Worm (Caenorhabditis elegans): ENCODE measurements around the gene Y94H6A.5.

DNA sequence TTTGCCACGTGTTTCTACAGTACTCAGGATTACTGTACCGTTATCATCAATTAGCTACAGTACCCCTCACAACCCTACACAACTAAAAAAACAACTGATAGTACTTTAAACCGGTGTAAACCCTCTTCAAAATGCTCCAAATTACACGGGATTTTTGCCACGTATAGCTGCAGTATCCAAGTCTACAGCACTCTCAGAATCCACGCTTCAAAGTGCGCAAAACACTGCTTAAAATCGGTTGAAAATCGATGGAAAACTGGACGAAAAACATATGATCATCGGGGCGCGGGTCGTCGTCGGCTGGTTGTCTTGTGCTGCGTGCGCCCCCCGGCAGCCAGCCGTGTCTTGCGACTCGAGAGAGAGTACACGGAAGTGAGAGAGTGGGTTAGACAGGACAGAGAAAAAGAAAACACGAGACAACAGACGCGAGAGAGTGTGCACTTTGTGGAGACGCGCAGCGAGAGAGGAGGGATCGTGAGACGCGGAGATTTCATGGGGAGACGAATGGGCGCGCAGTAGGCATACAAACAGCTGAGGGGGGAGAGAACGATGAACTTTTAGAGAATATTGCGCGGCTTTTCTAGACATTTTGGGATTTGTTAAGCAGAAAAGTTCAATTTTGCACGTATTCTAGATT is 4.7 kb upstream of the Y94H6A.5 start:
- no peak for TF ChIP-seq pes-1 (GFP tag; IDR thresholded peaks at IDR 0.05)
- TF ChIP-seq F13C5.2 (tag; optimal IDR thresholded peaks at IDR 0.05), result peak; percentile 29
- TF ChIP-seq hmg-4 (GFP tag; optimal IDR thresholded peaks at IDR 0.05), result peak; percentile 24
- TF ChIP-seq ama-1 (optimal IDR thresholded peaks at IDR 0.05), result no peak
- no peak for TF ChIP-seq hmbx-1 (tag; optimal IDR thresholded peaks at IDR 0.05)
